Worm (Caenorhabditis elegans): ENCODE data around the gene Y71H2B.2.

Gene Y71H2B.2

DNA sequence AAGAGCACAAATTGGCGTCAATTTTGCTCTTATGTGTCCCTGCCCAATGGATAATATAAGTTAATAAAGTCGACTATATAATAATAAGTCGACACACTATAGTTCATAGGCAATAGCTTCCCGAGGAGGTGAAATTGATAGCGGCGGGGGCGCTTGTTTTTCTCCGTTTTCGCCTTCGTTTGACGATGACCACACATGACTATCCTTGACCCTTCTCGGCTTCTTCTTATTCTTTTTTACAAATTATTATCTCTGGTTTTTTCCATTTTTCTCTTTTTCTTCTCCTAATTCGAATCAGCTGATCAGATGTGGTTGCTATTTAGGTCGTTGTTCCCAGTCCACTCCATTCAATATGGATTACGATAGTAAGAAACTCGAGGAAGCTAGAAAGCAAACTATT is 5.7 kb downstream of the Y71H2B.2 start, which contains the start of gene acbp-8:
acbp-8 (plus strand) TSS at position 324 of the 400 bp plus-strand sequence.
- TF ChIP-seq ces-1 (GFP tag; optimal IDR thresholded peaks at IDR 0.05) (no peak), blmp-1 (tag; optimal IDR thresholded peaks at IDR 0.05) (peak; percentile 94), irx-1 (tag; optimal IDR thresholded peaks at IDR 0.05) (no peak), hlh-4 (tag; optimal IDR thresholded peaks at IDR 0.05) (no peak), unc-98 (GFP tag; IDR thresholded peaks at IDR 0.05) (no peak), rnt-1 (tag; optimal IDR thresholded peaks at IDR 0.05) (no peak)

DNA sequence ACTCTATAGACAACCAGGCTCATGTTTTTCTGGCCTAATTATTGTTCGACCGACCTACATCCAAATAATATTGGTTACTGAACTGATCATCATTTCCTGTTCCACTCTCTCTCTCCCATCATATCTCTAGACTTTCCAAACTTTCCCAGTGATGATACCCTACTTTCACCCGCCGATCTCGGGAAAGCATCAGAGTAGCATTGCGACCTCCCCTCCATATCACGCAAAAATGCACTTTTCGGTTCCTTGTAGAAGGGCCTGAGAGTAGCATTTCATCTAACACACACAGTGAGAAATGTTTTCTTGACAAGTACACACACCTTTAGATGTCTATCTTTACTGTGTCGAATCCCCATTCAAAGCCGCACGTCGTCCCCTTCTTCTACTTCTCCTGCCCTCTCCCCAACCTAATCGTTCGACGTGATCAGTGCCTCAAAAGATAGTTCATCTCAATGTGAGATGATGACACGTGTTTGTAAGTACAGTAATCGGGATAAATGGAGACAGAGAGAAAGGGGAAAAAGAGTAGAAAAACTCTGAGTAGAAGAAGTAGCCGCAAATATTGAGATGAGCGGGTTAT is 9.9 kb downstream of the Y71H2B.2 start:
- TF ChIP-seq dpl-1 (GFP tag; optimal IDR thresholded peaks at IDR 0.05) (no peak), C34B4.2 (tag; optimal IDR thresholded peaks at IDR 0.05) (no peak), dsc-1 (tag; optimal IDR thresholded peaks at IDR 0.05) (no peak), nhr-84 (tag; optimal IDR thresholded peaks at IDR 0.05) (no peak), snu-23 (GFP tag; optimal IDR thresholded peaks at IDR 0.05) (peak; percentile 16), hlh-4 (tag; optimal IDR thresholded peaks at IDR 0.05) (no peak), nhr-85 (tag) (peak; percentile 81), lsy-2 (tag; optimal IDR thresholded peaks at IDR 0.05) (peak in 1 of 2 experiments; percentile 48), blmp-1 (tag; optimal IDR thresholded peaks at IDR 0.05) (peak; percentile 93), mep-1 (tag; optimal IDR thresholded peaks at IDR 0.05) (peak; percentile 24)

DNA sequence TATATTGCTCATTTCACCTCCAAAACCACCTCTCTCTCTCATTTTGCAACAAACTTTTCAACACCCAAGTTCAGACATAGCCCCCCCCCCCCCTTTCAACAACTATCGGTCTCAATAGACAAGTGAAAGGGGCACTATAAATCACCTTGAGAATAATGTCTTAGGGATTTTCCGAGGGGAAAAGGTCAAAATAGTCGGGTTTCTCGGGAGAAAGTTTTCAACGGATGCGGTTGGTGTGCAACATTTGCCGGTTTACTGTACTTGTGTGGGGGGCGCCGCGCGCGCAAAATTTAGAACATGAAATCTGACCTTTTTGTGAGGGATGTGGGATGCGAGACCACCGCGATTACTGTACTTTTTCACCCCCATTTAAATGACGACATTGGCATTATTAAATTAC is 11.6 kb downstream of the Y71H2B.2 start:
- TF ChIP-seq blmp-1 (tag; optimal IDR thresholded peaks at IDR 0.05): peak; percentile 92
- TF ChIP-seq C16A3.4 (tag; optimal IDR thresholded peaks at IDR 0.05): no peak
- TF ChIP-seq irx-1 (tag; optimal IDR thresholded peaks at IDR 0.05): no peak
- no peak for TF ChIP-seq vab-15 (tag; optimal IDR thresholded peaks at IDR 0.05)
- no peak for TF ChIP-seq unc-86 (tag; optimal IDR thresholded peaks at IDR 0.05)
- TF ChIP-seq ama-1 (optimal IDR thresholded peaks at IDR 0.05): no peak
- TF ChIP-seq grh-1 (GFP tag; IDR thresholded peaks at IDR 0.05): peak; percentile 23; the same call in 1 of the 2 replicates

DNA sequence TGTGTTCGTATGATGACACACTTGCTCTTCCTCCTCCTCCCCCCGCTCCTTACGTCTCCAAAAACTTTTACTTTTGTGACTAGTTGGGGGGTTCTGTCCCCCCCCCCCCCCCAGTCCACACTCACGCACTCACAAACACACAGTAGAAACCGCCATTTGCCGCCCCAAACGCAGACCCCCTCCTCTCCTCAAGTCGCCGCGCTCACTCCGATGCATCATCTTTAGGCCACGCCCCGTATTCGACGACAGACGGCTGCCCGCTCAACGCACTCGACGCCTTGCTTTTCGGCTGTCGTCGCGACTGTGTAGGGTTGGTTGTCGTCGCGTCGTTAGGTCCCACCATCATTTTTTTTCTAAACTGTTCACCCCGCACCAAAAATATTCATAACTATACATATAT is 13.2 kb downstream of the Y71H2B.2 start, which contains the start of gene zmp-2:
zmp-2 (plus strand) TSS at position 247 of the 400 bp plus-strand sequence.
- TF ChIP-seq mef-2 (tag; optimal IDR thresholded peaks at IDR 0.05): no peak
- TF ChIP-seq egl-13 (tag; optimal IDR thresholded peaks at IDR 0.05): no peak
- TF ChIP-seq egl-27 (tag; optimal IDR thresholded peaks at IDR 0.05): no peak
- no peak for TF ChIP-seq nhr-12 (tag; optimal IDR thresholded peaks at IDR 0.05)

DNA sequence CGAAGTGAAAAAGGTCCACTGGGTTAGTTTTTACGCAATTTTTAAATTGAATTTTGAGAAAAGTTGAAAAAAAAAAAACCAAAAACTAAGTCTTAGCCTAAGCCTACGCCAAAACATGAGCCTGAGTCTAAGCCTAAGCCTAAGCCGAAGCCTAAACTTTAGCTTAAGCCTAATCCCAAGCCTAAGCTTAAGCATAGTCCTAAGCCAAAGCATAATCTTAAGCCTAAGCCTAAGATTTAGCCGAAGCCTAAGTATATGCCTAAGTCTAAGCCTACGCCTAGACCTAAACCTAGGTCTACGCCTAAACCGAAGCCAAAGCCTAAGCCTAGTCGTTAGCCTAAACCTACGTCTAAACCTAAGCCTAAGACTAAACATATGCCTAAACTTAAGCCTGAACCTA is 18.7 kb downstream of the Y71H2B.2 start:
- no peak for TF ChIP-seq egl-27 (tag; optimal IDR thresholded peaks at IDR 0.05)

DNA sequence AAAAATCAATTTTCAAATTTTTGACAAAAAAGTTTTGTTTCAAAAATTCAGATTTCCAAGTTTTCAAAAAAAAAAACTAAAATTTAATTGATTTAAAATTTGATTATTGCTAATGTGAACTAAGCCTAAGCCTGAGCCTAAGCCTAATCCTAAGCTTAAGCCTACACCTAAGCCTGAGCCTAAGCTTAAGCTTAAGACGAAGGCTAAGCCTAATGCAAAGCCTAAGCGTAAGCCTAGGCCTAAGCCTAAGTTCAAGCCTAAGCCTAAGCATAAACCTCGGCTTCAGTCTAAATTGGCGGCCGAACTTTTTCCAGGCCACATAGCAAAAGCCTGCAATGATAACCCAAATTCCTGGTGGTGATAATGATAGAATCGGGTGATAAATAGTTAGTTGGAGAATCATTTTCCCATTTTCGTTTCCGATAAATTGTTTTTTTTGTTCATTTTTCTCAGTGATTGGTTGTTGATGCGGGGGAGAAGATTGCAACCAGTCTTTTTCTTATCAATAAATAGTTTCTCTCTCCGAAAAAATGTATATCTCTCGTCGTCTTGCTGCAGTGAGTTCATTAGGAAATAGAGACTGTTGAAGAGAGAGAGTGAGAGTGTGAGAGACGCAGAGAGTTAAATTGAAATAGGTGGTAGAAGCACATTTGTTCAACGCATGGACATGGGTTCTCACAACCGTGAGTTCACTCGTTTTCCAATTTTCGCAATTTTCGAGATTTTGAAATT is 24.4 kb downstream of the Y71H2B.2 start:
- TF ChIP-seq ztf-11 (tag; optimal IDR thresholded peaks at IDR 0.05): no peak
- no peak for TF ChIP-seq zip-4 (GFP tag; optimal IDR thresholded peaks at IDR 0.05)
- TF ChIP-seq sox-4 (tag; optimal IDR thresholded peaks at IDR 0.05): no peak
- TF ChIP-seq fkh-10 (GFP tag; optimal IDR thresholded peaks at IDR 0.05): no peak
- TF ChIP-seq C04F5.9 (tag; optimal IDR thresholded peaks at IDR 0.05): no peak
- TF ChIP-seq alr-1 (tag; optimal IDR thresholded peaks at IDR 0.05; ENCODE audit: borderline replicate concordance): no peak
- TF ChIP-seq sup-37 (GFP tag; optimal IDR thresholded peaks at IDR 0.05): no peak
- TF ChIP-seq lsy-2 (tag; optimal IDR thresholded peaks at IDR 0.05): peak in 1 of 2 experiments; percentile 18
- TF ChIP-seq efl-1 (optimal IDR thresholded peaks at IDR 0.05): no peak
- no peak for TF ChIP-seq efl-1 (GFP tag; optimal IDR thresholded peaks at IDR 0.05 in 1 of 2)
- no peak for TF ChIP-seq mdl-1 (tag; optimal IDR thresholded peaks at IDR 0.05)
- TF ChIP-seq elt-3 (tag; optimal IDR thresholded peaks at IDR 0.05): peak in 4 of 6 experiments; percentile 40 to 65 (median 44)
- TF ChIP-seq fkh-4 (tag; optimal IDR thresholded peaks at IDR 0.05; ENCODE audit: borderline replicate concordance): no peak
- no peak for TF ChIP-seq ceh-88 (GFP tag; IDR thresholded peaks at IDR 0.05)
- peak; percentile 28 for TF ChIP-seq rnt-1 (tag; optimal IDR thresholded peaks at IDR 0.05)
- no peak for TF ChIP-seq efl-3 (GFP tag; optimal IDR thresholded peaks at IDR 0.05)
- peak; percentile 39 for TF ChIP-seq lin-14 (GFP tag; optimal IDR thresholded peaks at IDR 0.05)
- TF ChIP-seq nhr-85 (tag): peak; percentile 47
- TF ChIP-seq blmp-1 (tag; optimal IDR thresholded peaks at IDR 0.05): peak; percentile 73
- no peak for TF ChIP-seq skn-1 (tag; optimal IDR thresholded peaks at IDR 0.05)
- no peak for TF ChIP-seq aha-1 (tag; optimal IDR thresholded peaks at IDR 0.05)
- no peak for TF ChIP-seq isw-1 (GFP tag; IDR thresholded peaks at IDR 0.05)
- no peak for TF ChIP-seq lin-39 (tag; optimal IDR thresholded peaks at IDR 0.05)
